Fruit fly (Drosophila melanogaster) whole organism, embryonic: Measurements from ENCODE around the gene wap.
A peak's percentile ranks its signal among the peaks of the same experiment; 100 is the strongest.

Source experiments
- Atf6 ChIP-seq: fragments of 200-800 bp; sonication (Bioruptor generic); IDR thresholded peaks from 2 replicates; pipeline ENCODE4 v1.3.6; 2022; ENCODE audit warnings: missing biosample characterization, missing genetic modification characterization
- C15 ChIP-seq: fragments of 200-800 bp; sonication (Bioruptor generic); IDR thresholded peaks from 3 replicates; pipeline ENCODE4 v1.3.6; 2022; ENCODE audit warnings: missing biosample characterization, missing genetic modification characterization
- CG10267 ChIP-seq: fragments of 200-800 bp; sonication (Bioruptor generic); optimal IDR thresholded peaks from 2 replicates; lab custom pipeline; 2018; ENCODE audit warnings: missing biosample characterization, mild to moderate bottlenecking, missing genetic modification characterization, moderate library complexity
- CG10959 ChIP-seq: fragments of 200-800 bp; sonication (Bioruptor generic); IDR thresholded peaks from 2 replicates; pipeline ENCODE4 v1.3.6; 2022; ENCODE audit warnings: missing biosample characterization, missing genetic modification characterization
- CG12071 ChIP-seq: fragments of 200-800 bp; sonication (Bioruptor generic); optimal IDR thresholded peaks from 3 replicates; lab custom pipeline; 2018; ENCODE audit warnings: missing biosample characterization, mild to moderate bottlenecking, missing genetic modification characterization
- CG13287 ChIP-seq: fragments of 200-800 bp; sonication (Bioruptor generic); IDR thresholded peaks from 2 replicates; pipeline ENCODE4 v1.3.6; 2022; ENCODE audit warnings: missing biosample characterization, missing genetic modification characterization; ENCODE audit not compliant: partially characterized antibody
- CG13424 ChIP-seq: fragments of 200-800 bp; sonication (Bioruptor generic); optimal IDR thresholded peaks from 2 replicates; lab custom pipeline; 2019; ENCODE audit warnings: missing biosample characterization, mild to moderate bottlenecking, missing genetic modification characterization, moderate library complexity
- CG17186 ChIP-seq: fragments of 200-800 bp; sonication (Bioruptor generic); optimal IDR thresholded peaks from 3 replicates; lab custom pipeline; 2017; ENCODE audit warnings: missing biosample characterization, missing genetic modification reagents, missing genetic modification characterization
- CG17328 ChIP-seq: fragments of 200-800 bp; sonication (Bioruptor generic); IDR thresholded peaks from 2 replicates; pipeline ENCODE4 v1.3.6; 2022; ENCODE audit warnings: missing biosample characterization, missing genetic modification characterization
- CG3726 ChIP-seq: fragments of 200-800 bp; sonication (Bioruptor generic); IDR thresholded peaks from 3 replicates; pipeline ENCODE4, ENCODE4 v1.3.6; 2022; ENCODE audit warnings: missing biosample characterization, missing genetic modification characterization
- CG4707 ChIP-seq: fragments of 200-800 bp; sonication (Bioruptor generic); optimal IDR thresholded peaks from 2 replicates; lab custom pipeline; 2018; ENCODE audit warnings: missing biosample characterization, mild to moderate bottlenecking, missing genetic modification characterization, moderate library complexity
- CG4854 ChIP-seq: fragments of 200-800 bp; sonication (Bioruptor generic); optimal IDR thresholded peaks from 2 replicates; lab custom pipeline; 2016; ENCODE audit warnings: missing biosample characterization, missing genetic modification characterization, inconsistent platforms
- CG6791 ChIP-seq: fragments of 200-800 bp; sonication (Bioruptor generic); IDR thresholded peaks from 3 replicates; pipeline ENCODE4 v1.3.6; 2022; ENCODE audit warnings: missing biosample characterization, missing genetic modification characterization; ENCODE audit not compliant: partially characterized antibody
- CG8290 ChIP-seq, 3 experiments: fragments of 200-800 bp; sonication (Bioruptor generic); optimal IDR thresholded peaks; 2 replicates each; lab custom pipeline; 2016 to 2019; ENCODE audit warnings: missing biosample characterization in 3 of 3, missing genetic modification characterization in 3 of 3, mild to moderate bottlenecking in 2 of 3, moderate library complexity in 1 of 3
- Camta ChIP-seq: fragments of 200-800 bp; sonication (Bioruptor generic); optimal IDR thresholded peaks from 2 replicates; lab custom pipeline; 2016; ENCODE audit warnings: missing biosample characterization, missing genetic modification characterization
- D19B ChIP-seq: fragments of 200-800 bp; sonication (Bioruptor generic); optimal IDR thresholded peaks from 2 replicates; lab custom pipeline; 2017; ENCODE audit warnings: missing biosample characterization, mild to moderate bottlenecking, missing genetic modification characterization
- Dbx ChIP-seq: fragments of 200-800 bp; sonication (Bioruptor generic); IDR thresholded peaks from 3 replicates; pipeline ENCODE4 v1.3.6; 2022; ENCODE audit warnings: missing biosample characterization, missing genetic modification characterization
- Deaf1 ChIP-seq: fragments of 200-800 bp; optimal IDR thresholded peaks from 3 replicates; lab custom pipeline; 2019; ENCODE audit warnings: missing biosample characterization, mild to moderate bottlenecking, missing genetic modification characterization, moderate library complexity
- Dek ChIP-seq: fragments of 200-800 bp; sonication (Bioruptor generic); optimal IDR thresholded peaks from 3 replicates; lab custom pipeline; 2019; ENCODE audit warnings: missing biosample characterization, mild to moderate bottlenecking, missing genetic modification characterization, moderate library complexity
- Dref ChIP-seq: fragments of 200-800 bp; sonication (Bioruptor generic); IDR thresholded peaks from 2 replicates; pipeline ENCODE4 v1.3.6; 2022; ENCODE audit warnings: missing biosample characterization, missing genetic modification characterization
- E2f2 ChIP-seq: fragments of 200-800 bp; sonication (Bioruptor generic); IDR thresholded peaks from 2 replicates; pipeline ENCODE4 v1.3.6; 2022; ENCODE audit warnings: missing biosample characterization, missing genetic modification characterization
- Ets65A ChIP-seq: fragments of 200-800 bp; sonication (Bioruptor generic); peaks from one replicate; lab custom pipeline; 2016; ENCODE audit warnings: missing biosample characterization, missing genetic modification characterization
- Ets97D ChIP-seq: fragments of 200-800 bp; sonication (Bioruptor generic); optimal IDR thresholded peaks from 3 replicates; lab custom pipeline; 2016; ENCODE audit warnings: missing biosample characterization, missing genetic modification characterization
- Gug ChIP-seq: fragments of 200-800 bp; sonication (Bioruptor generic); IDR thresholded peaks from 4 replicates; pipeline ENCODE4 v1.3.6; 2022; ENCODE audit warnings: missing biosample characterization, missing genetic modification characterization
- H15 ChIP-seq: fragments of 200-800 bp; sonication (Bioruptor generic); IDR thresholded peaks from 3 replicates; pipeline ENCODE4 v1.3.6; 2022; ENCODE audit warnings: missing biosample characterization, missing genetic modification characterization
- Hey ChIP-seq: fragments of 200-800 bp; sonication (Bioruptor generic); optimal IDR thresholded peaks from 3 replicates; lab custom pipeline; 2018; ENCODE audit warnings: missing biosample characterization, mild to moderate bottlenecking, missing genetic modification characterization
- Jarid2 ChIP-seq: fragments of 200-800 bp; sonication (Bioruptor generic); optimal IDR thresholded peaks from 3 replicates; lab custom pipeline; 2017; ENCODE audit warnings: mild to moderate bottlenecking, missing biosample characterization, missing genetic modification reagents, missing genetic modification characterization
- Med ChIP-seq: fragments of 200-800 bp; sonication (Bioruptor generic); peaks from one replicate; lab custom pipeline; 2016; ENCODE audit warnings: missing biosample characterization, missing genetic modification characterization, mild to moderate bottlenecking, inconsistent platforms, moderate library complexity
- Mrtf ChIP-seq: fragments of 200-800 bp; sonication (Bioruptor generic); IDR thresholded peaks from 3 replicates; pipeline ENCODE4 v1.3.6; 2022; ENCODE audit warnings: missing biosample characterization, missing genetic modification characterization
- Opbp ChIP-seq: fragments of 200-800 bp; sonication (Bioruptor generic); IDR thresholded peaks from 3 replicates; pipeline ENCODE4 v1.3.6; 2022; ENCODE audit warnings: missing biosample characterization, missing genetic modification characterization; ENCODE audit not compliant: partially characterized antibody
- Sry-β ChIP-seq: fragments of 200-800 bp; sonication (Bioruptor generic); optimal IDR thresholded peaks from 2 replicates; lab custom pipeline; 2018; ENCODE audit warnings: missing biosample characterization, mild to moderate bottlenecking, missing genetic modification characterization, moderate library complexity
- al ChIP-seq: fragments of 200-800 bp; sonication (Bioruptor generic); IDR thresholded peaks from 2 replicates; pipeline ENCODE4 v1.3.6; 2022; ENCODE audit warnings: missing biosample characterization, missing genetic modification characterization
- amos ChIP-seq: fragments of 200-800 bp; sonication (Bioruptor generic); IDR thresholded peaks from 2 replicates; pipeline ENCODE4 v1.3.6; 2022; ENCODE audit warnings: missing biosample characterization, missing genetic modification characterization; ENCODE audit not compliant: partially characterized antibody
- ap ChIP-seq: fragments of 200-800 bp; sonication (Bioruptor generic); IDR thresholded peaks from 2 replicates; pipeline ENCODE4 v1.3.6; 2022; ENCODE audit warnings: missing biosample characterization, missing genetic modification characterization
- cg ChIP-seq: fragments of 200-800 bp; sonication (Bioruptor generic); optimal IDR thresholded peaks from 3 replicates; lab custom pipeline; 2019; ENCODE audit warnings: missing biosample characterization, mild to moderate bottlenecking, missing genetic modification characterization, moderate library complexity
- crp ChIP-seq, 2 experiments: fragments of 200-800 bp; sonication (Bioruptor generic); optimal IDR thresholded peaks; 2 replicates in 1 of 2; 3 replicates in 1 of 2; lab custom pipeline; 2017; ENCODE audit warnings: missing biosample characterization in 2 of 2, missing genetic modification characterization in 2 of 2, mild to moderate bottlenecking in 1 of 2, moderate library complexity in 1 of 2
- danr ChIP-seq: fragments of 200-800 bp; sonication (Bioruptor generic); IDR thresholded peaks from 2 replicates; pipeline ENCODE4 v1.3.6; 2022; ENCODE audit warnings: missing biosample characterization, missing genetic modification characterization
- eyg ChIP-seq: fragments of 200-800 bp; sonication (Bioruptor generic); optimal IDR thresholded peaks from 3 replicates; lab custom pipeline; 2016; ENCODE audit warnings: missing biosample characterization, missing genetic modification characterization
- ind ChIP-seq: fragments of 200-800 bp; sonication (Bioruptor generic); optimal IDR thresholded peaks from 3 replicates; lab custom pipeline; 2016; ENCODE audit warnings: missing biosample characterization, missing genetic modification characterization
- lov ChIP-seq, 2 experiments: fragments of 200-800 bp in 1 of 2; fragments of >200 bp in 1 of 2; sonication (Bioruptor generic) in 1 of 2; IDR thresholded peaks in 1 of 2; optimal IDR thresholded peaks in 1 of 2; 2 replicates in 1 of 2; 3 replicates in 1 of 2; pipeline versions ENCODE4 v1.3.6 to Lab custom; 2017 to 2022; ENCODE audit warnings: missing biosample characterization in 1 of 2, missing genetic modification characterization in 1 of 2
- nerfin-1 ChIP-seq: fragments of 200-800 bp; sonication (Bioruptor generic); optimal IDR thresholded peaks from 3 replicates; lab custom pipeline; 2019; ENCODE audit warnings: missing biosample characterization, mild to moderate bottlenecking, missing genetic modification characterization, moderate library complexity
- nom ChIP-seq: fragments of 200-800 bp; sonication (Bioruptor generic); optimal IDR thresholded peaks from 2 replicates; lab custom pipeline; 2017; ENCODE audit warnings: missing biosample characterization, missing genetic modification characterization, mild to moderate bottlenecking, moderate library complexity, missing genetic modification reagents
- org-1 ChIP-seq: fragments of 200-800 bp; sonication (Bioruptor generic); optimal IDR thresholded peaks from 2 replicates; lab custom pipeline; 2017; ENCODE audit warnings: missing biosample characterization, missing genetic modification characterization
- schlank ChIP-seq: fragments of 200-800 bp; sonication (Bioruptor generic); optimal IDR thresholded peaks from 2 replicates; lab custom pipeline; 2018; ENCODE audit warnings: missing biosample characterization, mild to moderate bottlenecking, missing genetic modification characterization
- ssp ChIP-seq: fragments of 200-800 bp; sonication (Bioruptor generic); IDR thresholded peaks from 2 replicates; pipeline ENCODE4 v1.3.6; 2022; ENCODE audit warnings: missing biosample characterization, missing genetic modification characterization
- stwl ChIP-seq: fragments of 200-800 bp; sonication (Bioruptor generic); optimal IDR thresholded peaks from 3 replicates; lab custom pipeline; 2018; ENCODE audit warnings: missing biosample characterization, mild to moderate bottlenecking, missing genetic modification characterization, moderate library complexity
- tna ChIP-seq: fragments of 200-800 bp; sonication (Bioruptor generic); IDR thresholded peaks from 2 replicates; pipeline ENCODE4 v1.3.6; 2022; ENCODE audit warnings: missing biosample characterization, missing genetic modification characterization; ENCODE audit not compliant: partially characterized antibody

The wap gene

dm6 chrX:22486487-22486886, 31.3 kb upstream of the wap start (continued):
- TF ChIP-seq Hey (no peak), amos (GFP tag; lab: Robert Waterston, UW) (no peak), Jarid2 (GFP tag; lab: Kevin White, UChicago) (no peak), ap (GFP tag; lab: Robert Waterston, UW) (no peak), cg (GFP tag; lab: Kevin White, UChicago) (no peak), org-1 (GFP tag; lab: Kevin White, UChicago) (no peak), Atf6 (GFP tag; lab: Robert Waterston, UW) (no peak), danr (GFP tag; lab: Robert Waterston, UW) (no peak), Camta (GFP tag; lab: Kevin White, UChicago) (no peak), D19B (GFP tag; lab: Kevin White, UChicago) (peak; percentile 53), Gug (GFP tag; lab: Robert Waterston, UW) (no peak), tna (GFP tag; lab: Robert Waterston, UW) (peak; percentile 32; the same call in 1 of the 2 replicates), schlank (tag; lab: Kevin White, UChicago) (no peak)
- TF ChIP-seq, all 482 proteins: peak for 8

DNA sequence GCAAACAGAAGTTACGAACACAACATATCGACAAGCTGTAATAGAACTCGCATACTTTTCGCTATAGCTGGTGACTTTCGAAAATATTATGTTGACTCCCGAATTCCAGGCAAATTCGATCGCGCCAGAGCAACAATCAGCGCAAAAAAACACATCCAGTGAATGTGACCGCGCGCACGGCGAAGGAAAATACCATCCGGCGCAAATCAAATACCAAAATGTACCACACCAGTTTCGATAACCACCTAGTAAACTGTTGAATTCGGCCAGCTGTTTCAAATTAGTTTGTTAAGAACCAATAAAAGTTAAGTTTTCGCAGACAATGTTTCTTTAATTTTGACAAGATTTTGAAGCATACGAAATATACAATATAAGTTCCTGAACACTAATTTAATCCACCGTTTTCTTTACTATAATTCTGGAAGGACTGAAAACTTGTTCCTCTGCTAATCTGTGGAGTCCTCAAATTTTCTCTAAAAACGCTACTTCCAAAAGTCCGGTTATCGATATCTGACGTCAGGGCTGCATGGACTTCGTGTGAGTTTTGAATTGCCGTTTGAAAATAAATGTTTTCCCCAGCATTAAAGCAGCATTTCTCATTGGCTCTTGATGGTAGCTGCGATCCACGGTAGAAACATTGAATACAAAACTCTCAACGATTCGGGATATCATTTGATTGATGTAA, 26.8 kb upstream of the wap start, which contains the start of the genes Cp110 and CG12576:
Gene Cp110, plus strand, starts transcription at position 223 of the 685 bp plus-strand sequence.
Gene CG12576, minus strand, starts transcription at position 498 of the 685 bp plus-strand sequence.
- TF ChIP-seq CG13287 (GFP tag; lab: Robert Waterston, UW) (0 out of 2 replicates have a peak, but pooled peaks have one; percentile 13), Deaf1 (tag; lab: Kevin White, UChicago) (no peak), CG4854 (no peak), H15 (GFP tag; lab: Robert Waterston, UW) (no peak), Opbp (0 out of 3 replicates have a peak, but pooled peaks have one; percentile 45), nerfin-1 (tag; lab: Kevin White, UChicago) (no peak), CG8290 (GFP tag; optimal IDR thresholded peaks at IDR 0.05; lab: Kevin White, UChicago) (no peak), CG8290 (tag; optimal IDR thresholded peaks at IDR 0.05; lab: Kevin White, UChicago) (peak in 1 of 2 experiments; percentile 28), al (GFP tag; lab: Robert Waterston, UW) (no peak), CG4707 (GFP tag; lab: Kevin White, UChicago) (no peak), CG10267 (peak; percentile 3), C15 (no peak), Dek (tag; lab: Kevin White, UChicago) (no peak), cg (GFP tag; lab: Kevin White, UChicago) (no peak), CG3726 (no peak), CG17328 (0 out of 2 replicates have a peak, but pooled peaks have one; percentile 5), crp (GFP tag; optimal IDR thresholded peaks at IDR 0.05; lab: Kevin White, UChicago) (peak in 1 of 2 experiments; percentile 76), Ets65A (GFP tag; lab: Kevin White, UChicago) (no peak), Dbx (GFP tag; lab: Robert Waterston, UW) (no peak), Med (peak; percentile 54), E2f2 (GFP tag; lab: Robert Waterston, UW) (peak; percentile 74), CG17186 (GFP tag; lab: Kevin White, UChicago) (peak; percentile 8), Sry-β (GFP tag; lab: Kevin White, UChicago) (peak; percentile 78), Dref (GFP tag; lab: Robert Waterston, UW) (peak; percentile 56), nom (GFP tag; lab: Kevin White, UChicago) (no peak), CG6791 (GFP tag; lab: Robert Waterston, UW) (no peak), lov (optimal IDR thresholded peaks at IDR 0.05; lab: Kevin White, UChicago) (no peak), lov (GFP tag; IDR thresholded peaks at IDR 0.05; lab: Robert Waterston, UW) (no peak), ssp (GFP tag; lab: Robert Waterston, UW) (no peak), stwl (tag; lab: Kevin White, UChicago) (peak; percentile 19), eyg (GFP tag; lab: Kevin White, UChicago) (no peak), CG12071 (GFP tag; lab: Kevin White, UChicago) (no peak), CG13424 (no peak), CG10959 (GFP tag; lab: Robert Waterston, UW) (no peak), Ets97D (GFP tag; lab: Kevin White, UChicago) (peak; percentile 8), Mrtf (GFP tag; lab: Robert Waterston, UW) (no peak), ind (GFP tag; lab: Kevin White, UChicago) (no peak)
